Fruit fly (Drosophila melanogaster) whole organism, embryonic: ENCODE data around the gene Or30a.

Source experiments
- Atf-2 ChIP-seq: fragments of 200-800 bp; sonication (Bioruptor generic); optimal IDR thresholded peaks from 2 replicates; lab custom pipeline; 2016; ENCODE audit warnings: missing biosample characterization, missing genetic modification characterization
- B-H2 ChIP-seq: fragments of 200-800 bp; sonication (Bioruptor generic); optimal IDR thresholded peaks from 2 replicates; lab custom pipeline; 2018; ENCODE audit warnings: missing biosample characterization, mild to moderate bottlenecking, missing genetic modification characterization
- Bdp1 ChIP-seq: fragments of 200-800 bp; sonication (Bioruptor generic); optimal IDR thresholded peaks from 3 replicates; lab custom pipeline; 2016; ENCODE audit warnings: missing biosample characterization, missing genetic modification characterization
- Bgb ChIP-seq: fragments of 200-800 bp; sonication (Bioruptor generic); IDR thresholded peaks from 2 replicates; pipeline ENCODE4 v1.3.6; 2022; ENCODE audit warnings: missing biosample characterization, missing genetic modification characterization; ENCODE audit not compliant: partially characterized antibody
- CG1024 ChIP-seq: fragments of 200-800 bp; sonication (Bioruptor generic); IDR thresholded peaks from 2 replicates; pipeline ENCODE4 v1.3.6; 2022; ENCODE audit warnings: missing biosample characterization, missing genetic modification characterization
- CG11560 ChIP-seq: fragments of 200-800 bp; sonication (Bioruptor generic); IDR thresholded peaks from 3 replicates; pipeline ENCODE4 v1.3.6; 2022; ENCODE audit warnings: missing biosample characterization, missing genetic modification characterization
- CG13894 ChIP-seq: fragments of 200-800 bp; sonication (Bioruptor generic); optimal IDR thresholded peaks from 3 replicates; lab custom pipeline; 2018; ENCODE audit warnings: missing biosample characterization, mild to moderate bottlenecking, missing genetic modification characterization, moderate library complexity
- CG16779 ChIP-seq: fragments of 200-800 bp; sonication (Bioruptor generic); IDR thresholded peaks from 2 replicates; pipeline ENCODE4 v1.3.6; 2022; ENCODE audit warnings: missing biosample characterization, missing genetic modification characterization
- CG16815 ChIP-seq: fragments of 200-800 bp; sonication (Bioruptor generic); optimal IDR thresholded peaks from 3 replicates; lab custom pipeline; 2017; ENCODE audit warnings: missing biosample characterization, mild to moderate bottlenecking, missing genetic modification characterization
- CG17328 ChIP-seq: fragments of 200-800 bp; sonication (Bioruptor generic); IDR thresholded peaks from 2 replicates; pipeline ENCODE4 v1.3.6; 2022; ENCODE audit warnings: missing biosample characterization, missing genetic modification characterization
- CG1792 ChIP-seq: fragments of 200-800 bp; sonication (Bioruptor generic); optimal IDR thresholded peaks from 2 replicates; lab custom pipeline; 2016; ENCODE audit warnings: missing biosample characterization, missing genetic modification characterization
- CG2116 ChIP-seq: fragments of 200-800 bp; sonication (Bioruptor generic); optimal IDR thresholded peaks from 3 replicates; lab custom pipeline; 2018; ENCODE audit warnings: missing biosample characterization, mild to moderate bottlenecking, missing genetic modification characterization
- CG32532 ChIP-seq: fragments of 200-800 bp; sonication (Bioruptor generic); IDR thresholded peaks from 2 replicates; pipeline ENCODE4 v1.3.6; 2022; ENCODE audit warnings: missing biosample characterization, missing genetic modification characterization
- CG6254 ChIP-seq: fragments of 200-800 bp; sonication (Bioruptor generic); optimal IDR thresholded peaks from 3 replicates; lab custom pipeline; 2017; ENCODE audit warnings: mild to moderate bottlenecking, missing biosample characterization, missing genetic modification reagents, missing genetic modification characterization
- CG7928 ChIP-seq: fragments of 200-800 bp; sonication (Bioruptor generic); optimal IDR thresholded peaks from 2 replicates; lab custom pipeline; 2017; ENCODE audit warnings: missing biosample characterization, mild to moderate bottlenecking, missing genetic modification characterization
- CkIIα-i1 ChIP-seq: fragments of 200-800 bp; sonication (Bioruptor generic); IDR thresholded peaks from 2 replicates; pipeline ENCODE4 v1.3.6; 2022; ENCODE audit warnings: missing biosample characterization, missing genetic modification characterization
- CoRest ChIP-seq: fragments of 200-800 bp; sonication (Bioruptor generic); optimal IDR thresholded peaks from 3 replicates; lab custom pipeline; 2018; ENCODE audit warnings: missing biosample characterization, mild to moderate bottlenecking, missing genetic modification characterization, moderate library complexity
- Elba2 ChIP-seq: fragments of 200-800 bp; sonication (Bioruptor generic); optimal IDR thresholded peaks from 3 replicates; lab custom pipeline; 2016; ENCODE audit warnings: missing biosample characterization, missing genetic modification characterization
- Ets65A ChIP-seq: fragments of 200-800 bp; sonication (Bioruptor generic); peaks from one replicate; lab custom pipeline; 2016; ENCODE audit warnings: missing biosample characterization, missing genetic modification characterization
- Hmx ChIP-seq: fragments of 200-800 bp; sonication (Bioruptor generic); optimal IDR thresholded peaks from 2 replicates; lab custom pipeline; 2016; ENCODE audit warnings: missing biosample characterization, missing genetic modification characterization
- Hsf ChIP-seq: fragments of 200-800 bp; sonication (Bioruptor generic); optimal IDR thresholded peaks from 3 replicates; lab custom pipeline; 2016; ENCODE audit warnings: missing biosample characterization, missing genetic modification characterization
- Max ChIP-seq: fragments of 200-800 bp; sonication (Bioruptor generic); optimal IDR thresholded peaks from 2 replicates; lab custom pipeline; 2016; ENCODE audit warnings: missing biosample characterization, mild to moderate bottlenecking, missing genetic modification characterization
- Poxn ChIP-seq: fragments of 200-800 bp; sonication (Bioruptor generic); IDR thresholded peaks from 2 replicates; pipeline ENCODE4 v1.3.6; 2022; ENCODE audit warnings: missing biosample characterization, missing genetic modification characterization
- Ptx1 ChIP-seq: fragments of 200-800 bp; sonication (Bioruptor generic); IDR thresholded peaks from 2 replicates; pipeline ENCODE4 v1.3.6; 2022; ENCODE audit warnings: missing biosample characterization, missing genetic modification characterization
- Spps ChIP-seq: fragments of 200-800 bp; sonication (Bioruptor generic); optimal IDR thresholded peaks from 2 replicates; lab custom pipeline; 2018; ENCODE audit warnings: missing biosample characterization, mild to moderate bottlenecking, missing genetic modification characterization
- Stat92E ChIP-seq, 3 experiments: fragments of >200 bp in 2 of 3; fragments of 200-800 bp in 1 of 3; sonication (Bioruptor generic) in 1 of 3; optimal IDR thresholded peaks; 2 replicates each; lab custom pipeline; 2017 to 2019; ENCODE audit warnings: missing biosample characterization in 3 of 3, missing genetic modification characterization in 3 of 3, mild to moderate bottlenecking in 1 of 3, moderate library complexity in 1 of 3
- Tbp ChIP-seq: fragments of >200 bp; optimal IDR thresholded peaks from 2 replicates; lab custom pipeline; 2018; ENCODE audit warnings: missing biosample characterization, missing genetic modification characterization
- ab ChIP-seq: fragments of 200-800 bp; sonication (Bioruptor generic); optimal IDR thresholded peaks from 2 replicates; lab custom pipeline; 2016; ENCODE audit warnings: missing biosample characterization, missing genetic modification characterization
- abd-A ChIP-seq: fragments of 200-800 bp; sonication (Bioruptor generic); optimal IDR thresholded peaks from 3 replicates; lab custom pipeline; 2019; ENCODE audit warnings: missing biosample characterization, mild to moderate bottlenecking, missing genetic modification characterization, moderate library complexity
- cato ChIP-seq: fragments of 200-800 bp; sonication (Bioruptor generic); optimal IDR thresholded peaks from 2 replicates; lab custom pipeline; 2016; ENCODE audit warnings: missing biosample characterization, missing genetic modification characterization, borderline replicate concordance
- chif ChIP-seq, 2 experiments: fragments of 200-800 bp; sonication (Bioruptor generic); optimal IDR thresholded peaks; 3 replicates each; lab custom pipeline; 2016; ENCODE audit warnings: missing biosample characterization in 2 of 2, missing genetic modification characterization in 2 of 2
- h ChIP-seq: fragments of >200 bp; optimal IDR thresholded peaks from 2 replicates; lab custom pipeline; 2017
- insv ChIP-seq, 2 experiments: fragments of 200-800 bp; sonication (Bioruptor generic); optimal IDR thresholded peaks; 3 replicates each; lab custom pipeline; 2016 to 2018; ENCODE audit warnings: missing biosample characterization in 2 of 2, missing genetic modification characterization in 2 of 2
- lilli ChIP-seq: fragments of 200-800 bp; sonication (Bioruptor generic); optimal IDR thresholded peaks from 3 replicates; lab custom pipeline; 2016; ENCODE audit warnings: missing biosample characterization, missing genetic modification characterization
- maf-S ChIP-seq: fragments of 200-800 bp; sonication (Bioruptor generic); optimal IDR thresholded peaks from 2 replicates; lab custom pipeline; 2016; ENCODE audit warnings: missing biosample characterization, missing genetic modification characterization
- mam ChIP-seq: fragments of 200-800 bp; sonication (Bioruptor generic); optimal IDR thresholded peaks from 3 replicates; lab custom pipeline; 2016; ENCODE audit warnings: missing biosample characterization, missing genetic modification characterization
- mirr ChIP-seq: fragments of 200-800 bp; sonication (Bioruptor generic); optimal IDR thresholded peaks from 3 replicates; lab custom pipeline; 2018; ENCODE audit warnings: missing biosample characterization, mild to moderate bottlenecking, missing genetic modification characterization
- nom ChIP-seq: fragments of 200-800 bp; sonication (Bioruptor generic); optimal IDR thresholded peaks from 2 replicates; lab custom pipeline; 2017; ENCODE audit warnings: missing biosample characterization, missing genetic modification characterization, mild to moderate bottlenecking, moderate library complexity, missing genetic modification reagents
- odd ChIP-seq: fragments of 200-800 bp; sonication (Bioruptor generic); optimal IDR thresholded peaks from 2 replicates; lab custom pipeline; 2017; ENCODE audit warnings: missing biosample characterization, mild to moderate bottlenecking, missing genetic modification characterization
- prd ChIP-seq, 3 experiments: fragments of >200 bp in 2 of 3; fragments of 200-800 bp in 1 of 3; sonication (Bioruptor generic) in 1 of 3; optimal IDR thresholded peaks in 2 of 3; IDR thresholded peaks in 1 of 3; 2 replicates in 2 of 3; 3 replicates in 1 of 3; pipeline versions ENCODE4 v1.3.6 to Lab custom; 2017 to 2022; ENCODE audit warnings: missing biosample characterization in 1 of 3, missing genetic modification characterization in 1 of 3
- psq ChIP-seq: fragments of 200-800 bp; sonication (Bioruptor generic); optimal IDR thresholded peaks from 2 replicates; lab custom pipeline; 2017; ENCODE audit warnings: missing biosample characterization, missing genetic modification characterization
- sens ChIP-seq: fragments of 200-800 bp; sonication (Bioruptor generic); peaks from one replicate; lab custom pipeline; 2016; ENCODE audit warnings: missing biosample characterization, missing genetic modification characterization
- sqz ChIP-seq: fragments of 200-800 bp; sonication (Bioruptor generic); optimal IDR thresholded peaks from 3 replicates; lab custom pipeline; 2018; ENCODE audit warnings: missing biosample characterization, mild to moderate bottlenecking, missing genetic modification characterization
- sr ChIP-seq: fragments of 200-800 bp; sonication (Bioruptor generic); IDR thresholded peaks from 3 replicates; pipeline ENCODE4 v1.3.6; 2022; ENCODE audit warnings: missing biosample characterization, missing genetic modification characterization
- tio ChIP-seq: fragments of 200-800 bp; sonication (Bioruptor generic); optimal IDR thresholded peaks from 2 replicates; lab custom pipeline; 2017; ENCODE audit warnings: missing biosample characterization, missing genetic modification characterization, inconsistent platforms
- twi ChIP-seq: fragments of 200-800 bp; optimal IDR thresholded peaks from 2 replicates; lab custom pipeline; 2019; ENCODE audit warnings: missing biosample characterization, mild to moderate bottlenecking, missing genetic modification characterization, moderate library complexity
- wek ChIP-seq: fragments of 200-800 bp; sonication (Bioruptor generic); optimal IDR thresholded peaks from 3 replicates; lab custom pipeline; 2018; ENCODE audit warnings: missing biosample characterization, mild to moderate bottlenecking, missing genetic modification characterization, moderate library complexity
- zen ChIP-seq: fragments of 200-800 bp; sonication (Bioruptor generic); optimal IDR thresholded peaks from 3 replicates; lab custom pipeline; 2018; ENCODE audit warnings: missing biosample characterization, mild to moderate bottlenecking, missing genetic modification characterization, moderate library complexity

Or30a gene

dm6 chr2L:9149426-9149825 is 37.8 kb downstream of the Or30a start:
- TF ChIP-seq wek (GFP tag; lab: Kevin White, UChicago) (no peak), CG7928 (GFP tag; lab: Kevin White, UChicago) (no peak), odd (GFP tag; lab: Kevin White, UChicago) (no peak), tio (GFP tag; lab: Kevin White, UChicago) (no peak), Bdp1 (GFP tag; lab: Kevin White, UChicago) (no peak), Ets65A (GFP tag; lab: Kevin White, UChicago) (no peak), twi (tag; lab: Kevin White, UChicago) (no peak), prd (optimal IDR thresholded peaks at IDR 0.05; lab: Kevin White, UChicago) (no peak), prd (GFP tag; IDR thresholded peaks at IDR 0.05; lab: Robert Waterston, UW) (0 out of 3 replicates have a peak, but pooled peaks have one; percentile 12), cato (GFP tag; lab: Kevin White, UChicago) (no peak), nom (GFP tag; lab: Kevin White, UChicago) (no peak), lilli (GFP tag; lab: Kevin White, UChicago) (no peak), Ptx1 (GFP tag; lab: Robert Waterston, UW) (0 out of 2 replicates have a peak, but pooled peaks have one; percentile 12), Hmx (GFP tag; lab: Kevin White, UChicago) (no peak), Atf-2 (GFP tag; lab: Kevin White, UChicago) (no peak), psq (GFP tag; lab: Kevin White, UChicago) (no peak), CG6254 (GFP tag; lab: Kevin White, UChicago) (no peak), Spps (tag; lab: Kevin White, UChicago) (no peak)

dm6 chr2L:9150112-9150511 is 38.5 kb downstream of the Or30a start:
- TF ChIP-seq maf-S (GFP tag; lab: Kevin White, UChicago) (no peak), sens (GFP tag; lab: Kevin White, UChicago) (no peak), insv (GFP tag; optimal IDR thresholded peaks at IDR 0.05; lab: Kevin White, UChicago) (peak in 1 of 2 experiments; percentile 5), twi (tag; lab: Kevin White, UChicago) (peak; percentile 28), Elba2 (GFP tag; lab: Kevin White, UChicago) (peak; percentile 57), Poxn (GFP tag; lab: Robert Waterston, UW) (no peak), h (lab: Kevin White, UChicago) (no peak), zen (tag; lab: Kevin White, UChicago) (peak; percentile 76), CG17328 (GFP tag; lab: Robert Waterston, UW) (no peak)

DNA sequence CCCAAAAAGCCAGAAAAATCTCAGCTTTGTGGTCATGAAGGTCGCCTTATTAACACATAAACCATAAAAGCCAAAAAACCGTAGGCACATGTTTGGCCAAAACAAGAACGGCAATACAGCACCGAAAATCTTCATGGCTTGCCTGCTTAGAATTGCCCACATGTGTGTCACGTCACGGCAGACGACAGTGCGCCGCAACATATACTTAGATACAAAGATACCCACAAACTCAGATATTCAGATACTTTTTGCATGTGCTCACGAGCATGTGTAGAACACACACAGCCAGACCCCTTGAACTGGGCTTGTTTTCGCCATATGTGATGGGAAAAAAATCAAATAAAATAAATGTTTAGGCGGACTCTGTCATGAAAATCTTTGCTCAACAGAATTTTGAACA is 39.2 kb downstream of the Or30a start:
- no peak for TF ChIP-seq mam (GFP tag; lab: Kevin White, UChicago)
- no peak for TF ChIP-seq ab
- TF ChIP-seq nom (GFP tag; lab: Kevin White, UChicago), result no peak
- TF ChIP-seq Stat92E (GFP tag; optimal IDR thresholded peaks at IDR 0.05; lab: Kevin White, UChicago), result no peak
- TF ChIP-seq CG32532 (GFP tag; lab: Robert Waterston, UW), result peak; percentile 40; the same call in 1 of the 2 replicates
- no peak for TF ChIP-seq chif (GFP tag; optimal IDR thresholded peaks at IDR 0.05; lab: Kevin White, UChicago)
- TF ChIP-seq sqz (GFP tag; lab: Kevin White, UChicago), result peak; percentile 5
- peak; percentile 21 for TF ChIP-seq mirr (GFP tag; lab: Kevin White, UChicago)
- no peak for TF ChIP-seq CG1024
- no peak for TF ChIP-seq CG1792 (GFP tag; lab: Kevin White, UChicago)
- 0 out of 2 replicates have a peak, but pooled peaks have one; percentile 14 for TF ChIP-seq Bgb (GFP tag; lab: Robert Waterston, UW)
- peak; percentile 49 for TF ChIP-seq abd-A (tag; lab: Kevin White, UChicago)
- no peak for TF ChIP-seq Tbp
- peak; percentile 16 for TF ChIP-seq B-H2
- TF ChIP-seq Max (GFP tag; lab: Kevin White, UChicago), result no peak
- TF ChIP-seq CoRest (tag; lab: Kevin White, UChicago), result no peak
- TF ChIP-seq CG16779, result 0 out of 2 replicates have a peak, but pooled peaks have one; percentile 18
- no peak for TF ChIP-seq CkIIα-i1
- TF ChIP-seq CG16815, result no peak
- TF ChIP-seq sr (GFP tag; lab: Robert Waterston, UW), result no peak
- no peak for TF ChIP-seq CG11560
- TF ChIP-seq CG13894 (tag; lab: Kevin White, UChicago), result peak; percentile 78
- TF ChIP-seq Hsf (GFP tag; lab: Kevin White, UChicago), result no peak
- no peak for TF ChIP-seq CG2116 (GFP tag; lab: Kevin White, UChicago)
